Fruit fly (Drosophila melanogaster): Measurements from ENCODE around the gene CG32444.
A peak's percentile ranks its signal among the peaks of the same experiment; 100 is the strongest.

The CG32444 gene

DNA sequence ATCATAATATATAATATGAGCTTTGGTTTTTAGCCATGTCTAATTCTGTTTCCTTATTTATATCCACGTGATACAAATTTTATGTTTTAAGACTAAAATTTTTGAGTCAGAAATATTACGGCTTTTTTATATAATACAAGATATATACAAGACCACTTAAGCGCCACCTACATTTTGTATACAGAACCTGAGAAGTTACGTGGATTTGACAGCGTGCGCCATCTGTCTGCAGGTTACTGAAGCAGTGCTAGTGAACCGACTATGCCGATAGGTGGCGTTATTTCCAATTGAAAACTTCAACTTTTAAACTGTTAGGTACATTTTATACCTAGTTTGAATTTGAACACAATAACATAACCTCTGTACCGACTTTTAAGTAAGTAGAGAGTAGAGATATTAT lies 16.0 kb downstream of the CG32444 start (continued):
- TF ChIP-seq Atf3 (GFP tag; optimal IDR thresholded peaks at IDR 0.05) = peak; percentile 74
- TF ChIP-seq psq (GFP tag; optimal IDR thresholded peaks at IDR 0.05) = peak; percentile 22
- peak; percentile 67 for TF ChIP-seq CG10267 (tag; optimal IDR thresholded peaks at IDR 0.05)
- no peak for TF ChIP-seq Dfd (GFP tag; optimal IDR thresholded peaks at IDR 0.05)
- no peak for TF ChIP-seq cas (GFP tag; IDR thresholded peaks at IDR 0.05)
- no peak for TF ChIP-seq ato (GFP tag; IDR thresholded peaks at IDR 0.05; ENCODE audit: partially characterized antibody)
- no peak for TF ChIP-seq CG4282 (GFP tag; optimal IDR thresholded peaks at IDR 0.05)
- TF ChIP-seq CG18011 (GFP tag; optimal IDR thresholded peaks at IDR 0.05) = no peak
- peak; percentile 27 for TF ChIP-seq Oli (tag; optimal IDR thresholded peaks at IDR 0.05)
- peak; percentile 54 for TF ChIP-seq chn (GFP tag; optimal IDR thresholded peaks at IDR 0.05)
- peak; percentile 65 for TF ChIP-seq ranshi (GFP tag; IDR thresholded peaks at IDR 0.05)
- no peak for TF ChIP-seq CG6854 (GFP tag; optimal IDR thresholded peaks at IDR 0.05)
- TF ChIP-seq B-H2 (GFP tag; optimal IDR thresholded peaks at IDR 0.05) = peak; percentile 59
- TF ChIP-seq CG2199 (GFP tag; IDR thresholded peaks at IDR 0.05) = peak; percentile 93
- TF ChIP-seq amos (GFP tag; IDR thresholded peaks at IDR 0.05; ENCODE audit: partially characterized antibody) = peak; percentile 66
- TF ChIP-seq Elba2 (GFP tag; optimal IDR thresholded peaks at IDR 0.05) = peak; percentile 59
- TF ChIP-seq CG1024 (GFP tag; IDR thresholded peaks at IDR 0.05) = 0 out of 2 replicates have a peak, but pooled peaks have one; percentile 24
- no peak for TF ChIP-seq CG6765 (GFP tag; optimal IDR thresholded peaks at IDR 0.05)
- peak; percentile 47 for TF ChIP-seq D19A (tag; optimal IDR thresholded peaks at IDR 0.05)
- no peak for TF ChIP-seq br (optimal IDR thresholded peaks at IDR 0.05)
- TF ChIP-seq Bgb (GFP tag; IDR thresholded peaks at IDR 0.05; ENCODE audit: partially characterized antibody) = peak; percentile 76
- peak; percentile 65 for TF ChIP-seq CG8290 (GFP tag; optimal IDR thresholded peaks at IDR 0.05)
- TF ChIP-seq CG8290 (tag; optimal IDR thresholded peaks at IDR 0.05) = peak; percentile 12 to 84
- TF ChIP-seq Vsx1 (GFP tag; optimal IDR thresholded peaks at IDR 0.05) = no peak
- no peak for TF ChIP-seq yki (optimal IDR thresholded peaks at IDR 0.05)
- peak; percentile 56 for TF ChIP-seq slou (GFP tag; optimal IDR thresholded peaks at IDR 0.05)
- no peak for TF ChIP-seq CG1529 (GFP tag; optimal IDR thresholded peaks at IDR 0.05)
- TF ChIP-seq tx (GFP tag; optimal IDR thresholded peaks at IDR 0.05) = peak; percentile 46
- TF ChIP-seq Oaz (GFP tag; IDR thresholded peaks at IDR 0.05) = peak; percentile 67; the same call in 1 of the 2 replicates
- TF ChIP-seq CG34224 (GFP tag; IDR thresholded peaks at IDR 0.05; ENCODE audit: partially characterized antibody) = no peak
- no peak for TF ChIP-seq Doc2 (GFP tag; IDR thresholded peaks at IDR 0.05)
- TF ChIP-seq vnd (GFP tag; IDR thresholded peaks at IDR 0.05; ENCODE audit: partially characterized antibody) = no peak
- TF ChIP-seq bowl (GFP tag; IDR thresholded peaks at IDR 0.05) = no peak
- TF ChIP-seq Antp (GFP tag; optimal IDR thresholded peaks at IDR 0.05) = peak; percentile 75
- peak; percentile 57 for TF ChIP-seq dmrt99B (tag; optimal IDR thresholded peaks at IDR 0.05)
- peak; percentile 83 for TF ChIP-seq CG11247 (GFP tag; IDR thresholded peaks at IDR 0.05)
- peak; percentile 68 for TF ChIP-seq CG17361 (GFP tag; IDR thresholded peaks at IDR 0.05)
- no peak for TF ChIP-seq so (GFP tag; IDR thresholded peaks at IDR 0.05)
- no peak for TF ChIP-seq trh (GFP tag; optimal IDR thresholded peaks at IDR 0.05)
- TF ChIP-seq Usf (GFP tag; optimal IDR thresholded peaks at IDR 0.05) = no peak
- TF ChIP-seq tap (tag; optimal IDR thresholded peaks at IDR 0.05) = no peak
- peak; percentile 79 for TF ChIP-seq CG42726 (GFP tag; IDR thresholded peaks at IDR 0.05; ENCODE audit: partially characterized antibody)
- TF ChIP-seq CG2116 (GFP tag; optimal IDR thresholded peaks at IDR 0.05) = no peak
- no peak for TF ChIP-seq tll (GFP tag; optimal IDR thresholded peaks at IDR 0.05)
- TF ChIP-seq lilli (GFP tag; optimal IDR thresholded peaks at IDR 0.05) = peak; percentile 79
- peak; percentile 58 for TF ChIP-seq Ets97D (GFP tag; optimal IDR thresholded peaks at IDR 0.05)
- no peak for TF ChIP-seq Adf1 (GFP tag; IDR thresholded peaks at IDR 0.05)
- TF ChIP-seq CG14965 (GFP tag; optimal IDR thresholded peaks at IDR 0.05; ENCODE audit: borderline replicate concordance) = peak; percentile 75
- TF ChIP-seq Nf-YB (GFP tag; optimal IDR thresholded peaks at IDR 0.05) = no peak
- TF ChIP-seq CG11093 (GFP tag; IDR thresholded peaks at IDR 0.05) = no peak
- TF ChIP-seq CG9215 (GFP tag; IDR thresholded peaks at IDR 0.05) = no peak; the same call in 1 of the 2 replicates
- peak; percentile 76 for TF ChIP-seq HLH3B (GFP tag; IDR thresholded peaks at IDR 0.05)
